Fruit fly (Drosophila melanogaster): Measurements from ENCODE around the gene ATPsynCF6.

Gene ATPsynCF6

dm6 chr3R:23356920-23357386 is 1.1 kb upstream of the ATPsynCF6 start (continued):
- TF ChIP-seq sens-2 (GFP tag; IDR thresholded peaks at IDR 0.05) (no peak), wdn (GFP tag; IDR thresholded peaks at IDR 0.05) (peak; percentile 56; the same call in 1 of the 2 replicates), CG2678 (tag; optimal IDR thresholded peaks at IDR 0.05) (peak; percentile 81), CG17612 (GFP tag; IDR thresholded peaks at IDR 0.05) (no peak), sob (GFP tag; IDR thresholded peaks at IDR 0.05) (peak; percentile 81), Rx (GFP tag; IDR thresholded peaks at IDR 0.05) (no peak), CG18764 (GFP tag; optimal IDR thresholded peaks at IDR 0.05) (peak; percentile 52), Hr51 (GFP tag; optimal IDR thresholded peaks at IDR 0.05) (peak in 1 of 2 experiments; percentile 98), bcd (GFP tag; optimal IDR thresholded peaks at IDR 0.05) (peak; percentile 81), CG18262 (tag; optimal IDR thresholded peaks at IDR 0.05) (peak; percentile 92), slou (GFP tag; optimal IDR thresholded peaks at IDR 0.05) (no peak), Sox100B (GFP tag; optimal IDR thresholded peaks at IDR 0.05) (peak; percentile 91), CG8478 (optimal IDR thresholded peaks at IDR 0.05) (no peak), dimm (GFP tag; IDR thresholded peaks at IDR 0.05) (no peak), lmd (GFP tag; IDR thresholded peaks at IDR 0.05) (peak; percentile 79), Doc3 (GFP tag; IDR thresholded peaks at IDR 0.05; ENCODE audit: partially characterized antibody) (no peak), otp (GFP tag; IDR thresholded peaks at IDR 0.05) (0 out of 3 replicates have a peak, but pooled peaks have one; percentile 46), CG11723 (GFP tag; optimal IDR thresholded peaks at IDR 0.05) (peak; percentile 57), Dip2 (GFP tag; IDR thresholded peaks at IDR 0.05) (no peak), fd96Cb (tag; optimal IDR thresholded peaks at IDR 0.05) (peak; percentile 80), CG6854 (GFP tag; optimal IDR thresholded peaks at IDR 0.05) (peak; percentile 62), CG1024 (GFP tag; IDR thresholded peaks at IDR 0.05) (peak; percentile 51; the same call in 1 of the 2 replicates), CG12942 (GFP tag; optimal IDR thresholded peaks at IDR 0.05) (peak; percentile 85), CG8089 (GFP tag; optimal IDR thresholded peaks at IDR 0.05) (no peak), CG7271 (tag; optimal IDR thresholded peaks at IDR 0.05) (peak; percentile 55), nmo (GFP tag; optimal IDR thresholded peaks at IDR 0.05) (peak; percentile 94), yki (optimal IDR thresholded peaks at IDR 0.05) (no peak), CG34224 (GFP tag; IDR thresholded peaks at IDR 0.05; ENCODE audit: partially characterized antibody) (no peak), caup (GFP tag; optimal IDR thresholded peaks at IDR 0.05; ENCODE audit: severe bottlenecking) (peak; percentile 74), C15 (GFP tag; IDR thresholded peaks at IDR 0.05) (0 out of 3 replicates have a peak, but pooled peaks have one; percentile 59), CG9437 (GFP tag; optimal IDR thresholded peaks at IDR 0.05) (peak; percentile 91), CG4404 (GFP tag; IDR thresholded peaks at IDR 0.05) (peak; percentile 48; the same call in 1 of the 2 replicates), wek (GFP tag; optimal IDR thresholded peaks at IDR 0.05) (no peak), nau (GFP tag; optimal IDR thresholded peaks at IDR 0.05) (no peak), MESR4 (GFP tag; optimal IDR thresholded peaks at IDR 0.05) (no peak), Lhr (GFP tag; optimal IDR thresholded peaks at IDR 0.05) (peak; percentile 13), CG17359 (tag; optimal IDR thresholded peaks at IDR 0.05) (peak; percentile 72), HHEX (GFP tag; optimal IDR thresholded peaks at IDR 0.05) (peak; percentile 71), CG8944 (GFP tag; optimal IDR thresholded peaks at IDR 0.05) (no peak), ERR (GFP tag; optimal IDR thresholded peaks at IDR 0.05) (no peak), mam (GFP tag; optimal IDR thresholded peaks at IDR 0.05) (no peak), ssp (GFP tag; IDR thresholded peaks at IDR 0.05) (peak; percentile 64), NfI (GFP tag; optimal IDR thresholded peaks at IDR 0.05) (peak; percentile 85), unpg (GFP tag; optimal IDR thresholded peaks at IDR 0.05) (peak; percentile 87), eve (GFP tag; optimal IDR thresholded peaks at IDR 0.05) (no peak), CG7987 (GFP tag; optimal IDR thresholded peaks at IDR 0.05) (no peak), twi (tag; optimal IDR thresholded peaks at IDR 0.05) (peak; percentile 85), sd (tag; optimal IDR thresholded peaks at IDR 0.05) (peak; percentile 83), CG6791 (GFP tag; IDR thresholded peaks at IDR 0.05; ENCODE audit: partially characterized antibody) (no peak), sr (GFP tag; IDR thresholded peaks at IDR 0.05) (no peak), HmgD (GFP tag; optimal IDR thresholded peaks at IDR 0.05) (no peak)

All from whole organism, embryonic.